In genomic region chrX:8549026-8549425, ce11 we compare ENCODE assay signal across 6 worm cellular contexts.
TF ChIP-seq lines count a peak whose summit lies in the region.

D2021.4 (minus strand) TSS chrX:8549073.

TF ChIP-seq in whole organism, L1 larva, 84 proteins besides CTCF, POLR2A, EP300 and RAD21:
- TF ChIP-seq F16B12.6 (tag; optimal IDR thresholded peaks at IDR 0.05; lab: Kevin White, UChicago), result no peak
- TF ChIP-seq mep-1 (tag; optimal IDR thresholded peaks at IDR 0.05; lab: Kevin White, UChicago), result no peak
- TF ChIP-seq snpc-4 (tag; optimal IDR thresholded peaks at IDR 0.05; lab: Kevin White, UChicago), result no peak
- TF ChIP-seq ceh-88 (GFP tag; IDR thresholded peaks at IDR 0.05; lab: Robert Waterston, UW), result no peak
- no peak for TF ChIP-seq zip-4 (GFP tag; optimal IDR thresholded peaks at IDR 0.05; lab: Kevin White, UChicago)
- TF ChIP-seq lin-14 (GFP tag; optimal IDR thresholded peaks at IDR 0.05; lab: Kevin White, UChicago), result no peak
- no peak for TF ChIP-seq fkh-10 (GFP tag; optimal IDR thresholded peaks at IDR 0.05; lab: Kevin White, UChicago)
- peak; percentile 48 for TF ChIP-seq elt-2 (tag; optimal IDR thresholded peaks at IDR 0.05; lab: Kevin White, UChicago)
- TF ChIP-seq efl-1 (optimal IDR thresholded peaks at IDR 0.05; lab: Kevin White, UChicago), result no peak
- peak in 1 of 2 experiments; percentile 62 for TF ChIP-seq efl-1 (GFP tag; optimal IDR thresholded peaks at IDR 0.05 in 1 of 2; lab: Kevin White, UChicago)

TF ChIP-seq in whole organism, L2 larva, 48 proteins besides CTCF, POLR2A, EP300 and RAD21:
- peak; percentile 46 for TF ChIP-seq F13H6.1 (tag; optimal IDR thresholded peaks at IDR 0.05; lab: Kevin White, UChicago)
- no peak for TF ChIP-seq unc-62 (GFP tag; optimal IDR thresholded peaks at IDR 0.05; lab: Kevin White, UChicago)
- TF ChIP-seq aly-2 (tag; optimal IDR thresholded peaks at IDR 0.05; lab: Kevin White, UChicago), result no peak
- peak; percentile 34 for TF ChIP-seq fos-1 (tag; optimal IDR thresholded peaks at IDR 0.05; lab: Kevin White, UChicago)
- no peak for TF ChIP-seq nhr-25 (tag; optimal IDR thresholded peaks at IDR 0.05; lab: Kevin White, UChicago)
- TF ChIP-seq sma-9 (GFP tag; optimal IDR thresholded peaks at IDR 0.05; lab: Kevin White, UChicago), result peak; percentile 24
- no peak for TF ChIP-seq sma-9 (tag; optimal IDR thresholded peaks at IDR 0.05; lab: Kevin White, UChicago)
- no peak for TF ChIP-seq lin-13 (GFP tag; optimal IDR thresholded peaks at IDR 0.05; lab: Kevin White, UChicago)
- TF ChIP-seq snpc-4 (tag; optimal IDR thresholded peaks at IDR 0.05; lab: Kevin White, UChicago), result no peak
- no peak for TF ChIP-seq alr-1 (tag; optimal IDR thresholded peaks at IDR 0.05; lab: Kevin White, UChicago)
- TF ChIP-seq crh-2 (tag; optimal IDR thresholded peaks at IDR 0.05; lab: Kevin White, UChicago), result peak; percentile 52
- TF ChIP-seq unc-55 (GFP tag; optimal IDR thresholded peaks at IDR 0.05; lab: Kevin White, UChicago), result no peak
TF ChIP-seq in whole organism, L2 larva: peak in this region for 4.

TF ChIP-seq in whole organism, L3 larva, 47 proteins besides CTCF, POLR2A, EP300 and RAD21:
- TF ChIP-seq nhr-23 (tag; optimal IDR thresholded peaks at IDR 0.05; lab: Kevin White, UChicago) (no peak), pqm-1 (tag; optimal IDR thresholded peaks at IDR 0.05; lab: Kevin White, UChicago) (peak; percentile 50), elt-2 (tag; optimal IDR thresholded peaks at IDR 0.05; lab: Kevin White, UChicago) (peak; percentile 87), ceh-16 (tag; optimal IDR thresholded peaks at IDR 0.05; lab: Kevin White, UChicago) (no peak), pha-4 (tag; optimal IDR thresholded peaks at IDR 0.05; lab: Kevin White, UChicago) (peak; percentile 32)

TF ChIP-seq in whole organism, L4 larva, 104 proteins besides CTCF, POLR2A, EP300 and RAD21 (continues in another document):
- peak in 1 of 2 experiments; percentile 35 for TF ChIP-seq mdl-1 (tag; optimal IDR thresholded peaks at IDR 0.05; lab: Kevin White, UChicago)
- TF ChIP-seq ZK546.5 (tag; optimal IDR thresholded peaks at IDR 0.05; lab: Kevin White, UChicago), result no peak
- TF ChIP-seq nhr-11 (tag; optimal IDR thresholded peaks at IDR 0.05; lab: Kevin White, UChicago), result no peak
- TF ChIP-seq mxl-3 (GFP tag; optimal IDR thresholded peaks at IDR 0.05; lab: Kevin White, UChicago), result no peak
- peak; percentile 4 for TF ChIP-seq T20F7.1 (GFP tag; optimal IDR thresholded peaks at IDR 0.05; lab: Kevin White, UChicago)
- TF ChIP-seq hlh-11 (tag; optimal IDR thresholded peaks at IDR 0.05; lab: Kevin White, UChicago), result peak; percentile 71
- TF ChIP-seq lin-1 (GFP tag; IDR thresholded peaks at IDR 0.05; lab: Robert Waterston, UW), result no peak
- peak; percentile 27 for TF ChIP-seq nhr-102 (tag; optimal IDR thresholded peaks at IDR 0.05; lab: Kevin White, UChicago)
- peak; percentile 55 for TF ChIP-seq dve-1 (tag; optimal IDR thresholded peaks at IDR 0.05; lab: Kevin White, UChicago; ENCODE audit: insufficient read depth)
- no peak for TF ChIP-seq zip-2 (tag; optimal IDR thresholded peaks at IDR 0.05; lab: Kevin White, UChicago)
- TF ChIP-seq ztf-7 (tag; optimal IDR thresholded peaks at IDR 0.05; lab: Kevin White, UChicago), result peak; percentile 22
- no peak for TF ChIP-seq lin-13 (GFP tag; optimal IDR thresholded peaks at IDR 0.05; lab: Kevin White, UChicago)
- TF ChIP-seq egl-43 (GFP tag; IDR thresholded peaks at IDR 0.05; lab: Robert Waterston, UW), result no peak
- no peak for TF ChIP-seq ceh-28 (tag; optimal IDR thresholded peaks at IDR 0.05; lab: Kevin White, UChicago)
- TF ChIP-seq daf-16 (GFP tag; optimal IDR thresholded peaks at IDR 0.05; lab: Kevin White, UChicago), result no peak
- peak; percentile 98 for TF ChIP-seq daf-16 (tag; optimal IDR thresholded peaks at IDR 0.05; lab: Kevin White, UChicago)
- peak; percentile 38 for TF ChIP-seq hlh-30 (tag; optimal IDR thresholded peaks at IDR 0.05; lab: Kevin White, UChicago; ENCODE audit: insufficient read depth)
- peak; percentile 67 for TF ChIP-seq dmd-6 (GFP tag; IDR thresholded peaks at IDR 0.05; lab: Robert Waterston, UW)
- TF ChIP-seq nhr-77 (tag; optimal IDR thresholded peaks at IDR 0.05; lab: Kevin White, UChicago), result peak; percentile 50
- TF ChIP-seq snpc-4 (tag; optimal IDR thresholded peaks at IDR 0.05; lab: Kevin White, UChicago), result no peak
- TF ChIP-seq hif-1 (tag; optimal IDR thresholded peaks at IDR 0.05; lab: Kevin White, UChicago), result peak in 1 of 2 experiments; percentile 62
- TF ChIP-seq mep-1 (tag; optimal IDR thresholded peaks at IDR 0.05; lab: Kevin White, UChicago), result peak; percentile 13
- no peak for TF ChIP-seq unc-130 (GFP tag; optimal IDR thresholded peaks at IDR 0.05; lab: Kevin White, UChicago)

TF ChIP-seq in whole organism, late embryonic, 69 proteins besides CTCF, POLR2A, EP300 and RAD21:
- TF ChIP-seq elt-2 (tag; optimal IDR thresholded peaks at IDR 0.05; lab: Kevin White, UChicago) (peak; percentile 31), odd-2 (tag; optimal IDR thresholded peaks at IDR 0.05; lab: Kevin White, UChicago) (no peak), hlh-30 (tag; optimal IDR thresholded peaks at IDR 0.05; lab: Kevin White, UChicago; ENCODE audit: insufficient read depth) (no peak)
TF ChIP-seq in whole organism, late embryonic: peak in this region for 1.

TF ChIP-seq in whole organism, young adult, 124 proteins besides CTCF, POLR2A, EP300 and RAD21:
- no peak for TF ChIP-seq cebp-1 (GFP tag; IDR thresholded peaks at IDR 0.05; lab: Robert Waterston, UW)
- peak; percentile 28 for TF ChIP-seq cebp-1 (tag; optimal IDR thresholded peaks at IDR 0.05; lab: Kevin White, UChicago)
- TF ChIP-seq snpc-1.1 (tag; optimal IDR thresholded peaks at IDR 0.05; lab: Kevin White, UChicago; ENCODE audit: insufficient read depth), result no peak
- peak; percentile 90 for TF ChIP-seq nhr-80 (tag; optimal IDR thresholded peaks at IDR 0.05; lab: Kevin White, UChicago)
- no peak for TF ChIP-seq pha-4 (tag; optimal IDR thresholded peaks at IDR 0.05; lab: Kevin White, UChicago)
- no peak for TF ChIP-seq attf-3 (GFP tag; conservative IDR thresholded peaks at IDR 0.05; lab: Robert Waterston, UW)
- TF ChIP-seq lin-40 (tag; optimal IDR thresholded peaks at IDR 0.05; lab: Kevin White, UChicago), result no peak
- TF ChIP-seq F57A8.1 (GFP tag; optimal IDR thresholded peaks at IDR 0.05; lab: Kevin White, UChicago), result no peak
- TF ChIP-seq lsy-27 (tag; optimal IDR thresholded peaks at IDR 0.05; lab: Kevin White, UChicago; ENCODE audit: borderline replicate concordance, insufficient read depth), result no peak
- no peak for TF ChIP-seq ceh-100 (GFP tag; IDR thresholded peaks at IDR 0.05; lab: Robert Waterston, UW)
- TF ChIP-seq F37B4.10 (GFP tag; IDR thresholded peaks at IDR 0.05; lab: Robert Waterston, UW), result no peak
TF ChIP-seq in whole organism, young adult: peak in this region for 2.
